Worm (Caenorhabditis elegans) whole organism, L1 larva: Measurements from ENCODE around the gene ttr-7.

Experiments used
- C34B4.2 ChIP-seq: sonication (generic microtip); optimal IDR thresholded peaks from 2 replicates; lab custom pipeline; 2017; ENCODE audit warnings: mild to moderate bottlenecking, missing genetic modification characterization, missing compliant biosample characterization
- F16B12.6 ChIP-seq: fragments of 150-350 bp; optimal IDR thresholded peaks from 2 replicates; lab custom pipeline; 2014; ENCODE audit warnings: missing biosample characterization, missing genetic modification characterization
- Y116A8C.19 ChIP-seq: sonication (generic microtip); optimal IDR thresholded peaks from 2 replicates; lab custom pipeline; 2016; ENCODE audit warnings: missing compliant biosample characterization, missing genetic modification characterization, borderline replicate concordance
- ama-1 ChIP-seq: fragments of 150-350 bp; optimal IDR thresholded peaks from 2 replicates; lab custom pipeline; 2014
- blmp-1 ChIP-seq: fragments of 150-350 bp; optimal IDR thresholded peaks from 2 replicates; lab custom pipeline; 2014; ENCODE audit warnings: missing biosample characterization, missing genetic modification characterization
- ceh-63 ChIP-seq: fragments of 200-800 bp; sonication (Bioruptor generic); optimal IDR thresholded peaks from 2 replicates; lab custom pipeline; 2018; ENCODE audit warnings: mild to moderate bottlenecking, missing genetic modification characterization, missing compliant biosample characterization
- ceh-8 ChIP-seq: fragments of 200-800 bp; sonication (Bioruptor generic); optimal IDR thresholded peaks from 2 replicates; lab custom pipeline; 2018; ENCODE audit warnings: mild to moderate bottlenecking, missing genetic modification characterization, moderate library complexity, missing compliant biosample characterization
- ceh-82 ChIP-seq, 3 experiments: fragments of 150-350 bp in 1 of 3; sonication (generic microtip) in 2 of 3; optimal IDR thresholded peaks; 2 replicates each; lab custom pipeline; 2014 to 2017; ENCODE audit warnings: missing biosample characterization in 3 of 3, missing genetic modification characterization in 3 of 3
- ceh-88 ChIP-seq: fragments of 200-800 bp; sonication (Bioruptor generic); IDR thresholded peaks from 2 replicates; pipeline ENCODE4 v1.3.6; 2022; ENCODE audit warnings: missing genetic modification characterization, missing compliant biosample characterization
- ces-1 ChIP-seq: fragments of 150-350 bp; optimal IDR thresholded peaks from 2 replicates; lab custom pipeline; 2014; ENCODE audit warnings: missing biosample characterization, missing genetic modification reagents, missing genetic modification characterization
- dpl-1 ChIP-seq, 3 experiments: fragments of 150-350 bp in 2 of 3; sonication (generic microtip) in 1 of 3; optimal IDR thresholded peaks; 2 replicates each; lab custom pipeline; 2014 to 2017; ENCODE audit warnings: missing biosample characterization in 3 of 3, missing genetic modification characterization in 3 of 3, missing genetic modification reagents in 3 of 3
- efl-1 ChIP-seq, 4 experiments: fragments of 150-350 bp; optimal IDR thresholded peaks in 3 of 4; peaks in 1 of 4; 1 replicate in 1 of 4; 2 replicates in 3 of 4; lab custom pipeline; 2014; ENCODE audit warnings: missing biosample characterization in 2 of 4, missing genetic modification characterization in 2 of 4, missing genetic modification reagents in 2 of 4
- efl-3 ChIP-seq: fragments of 200-800 bp; sonication (Bioruptor generic); optimal IDR thresholded peaks from 2 replicates; lab custom pipeline; 2018; ENCODE audit warnings: mild to moderate bottlenecking, missing genetic modification characterization, missing compliant biosample characterization
- elt-3 ChIP-seq, 6 experiments: fragments of 150-350 bp in 1 of 6; sonication (generic microtip); optimal IDR thresholded peaks; 2 replicates each; lab custom pipeline; 2017 to 2018; ENCODE audit warnings: missing biosample characterization in 6 of 6, missing genetic modification characterization in 6 of 6, inconsistent platforms in 1 of 6
- fkh-8 ChIP-seq: sonication (generic microtip); optimal IDR thresholded peaks from 2 replicates; lab custom pipeline; 2016; ENCODE audit warnings: mild to moderate bottlenecking, missing genetic modification characterization, missing compliant biosample characterization
- fos-1 ChIP-seq: fragments of 150-350 bp; optimal IDR thresholded peaks from 2 replicates; lab custom pipeline; 2014; ENCODE audit warnings: missing biosample characterization, missing genetic modification characterization
- hlh-17 ChIP-seq: fragments of 200-800 bp; sonication (Bioruptor generic); optimal IDR thresholded peaks from 2 replicates; lab custom pipeline; 2018; ENCODE audit warnings: missing genetic modification characterization, mild to moderate bottlenecking, missing compliant biosample characterization, moderate library complexity, borderline replicate concordance
- hlh-4 ChIP-seq: sonication (generic microtip); optimal IDR thresholded peaks from 2 replicates; lab custom pipeline; 2016; ENCODE audit warnings: mild to moderate bottlenecking, missing genetic modification characterization, missing compliant biosample characterization
- hpl-2 ChIP-seq: fragments of 150-350 bp; optimal IDR thresholded peaks from 2 replicates; lab custom pipeline; 2014; ENCODE audit warnings: missing biosample characterization, missing genetic modification reagents, missing genetic modification characterization
- irx-1 ChIP-seq: sonication (generic microtip); optimal IDR thresholded peaks from 2 replicates; lab custom pipeline; 2016; ENCODE audit warnings: missing genetic modification characterization, missing compliant biosample characterization
- isw-1 ChIP-seq: fragments of 200-800 bp; sonication (Bioruptor generic); IDR thresholded peaks from 2 replicates; pipeline ENCODE4 v1.3.6; 2022; ENCODE audit warnings: missing genetic modification characterization, missing compliant biosample characterization
- jun-1 ChIP-seq: fragments of 150-350 bp; optimal IDR thresholded peaks from 2 replicates; lab custom pipeline; 2014; ENCODE audit warnings: missing biosample characterization, missing genetic modification reagents, missing genetic modification characterization
- lin-13 ChIP-seq: fragments of 150-350 bp; optimal IDR thresholded peaks from 2 replicates; lab custom pipeline; 2014; ENCODE audit warnings: missing biosample characterization, missing genetic modification reagents, missing genetic modification characterization
- lin-14 ChIP-seq: fragments of 200-800 bp; sonication (Bioruptor generic); optimal IDR thresholded peaks from 2 replicates; lab custom pipeline; 2018; ENCODE audit warnings: mild to moderate bottlenecking, missing genetic modification characterization, moderate library complexity, missing compliant biosample characterization
- lin-15B ChIP-seq: fragments of 150-350 bp; sonication (generic microtip); optimal IDR thresholded peaks from 3 replicates; lab custom pipeline; 2014; ENCODE audit warnings: missing biosample characterization, missing genetic modification characterization
- mdl-1 ChIP-seq, 2 experiments: fragments of 150-350 bp; optimal IDR thresholded peaks; 2 replicates each; lab custom pipeline; 2014 to 2017; ENCODE audit warnings: missing biosample characterization in 2 of 2, missing genetic modification characterization in 2 of 2, inconsistent platforms in 1 of 2
- nhr-12 ChIP-seq: sonication (generic microtip); optimal IDR thresholded peaks from 2 replicates; lab custom pipeline; 2017; ENCODE audit warnings: missing biosample characterization, missing genetic modification characterization
- nhr-20 ChIP-seq: sonication (generic microtip); optimal IDR thresholded peaks from 2 replicates; lab custom pipeline; 2016; ENCODE audit warnings: mild to moderate bottlenecking, missing genetic modification characterization, missing compliant biosample characterization
- nhr-237 ChIP-seq: fragments of 150-350 bp; optimal IDR thresholded peaks from 2 replicates; lab custom pipeline; 2014; ENCODE audit warnings: missing biosample characterization, missing genetic modification characterization
- nhr-28 ChIP-seq: fragments of 150-350 bp; optimal IDR thresholded peaks from 2 replicates; lab custom pipeline; 2014; ENCODE audit warnings: missing biosample characterization, missing genetic modification characterization
- nhr-90 ChIP-seq: sonication (generic microtip); optimal IDR thresholded peaks from 2 replicates; lab custom pipeline; 2016; ENCODE audit warnings: mild to moderate bottlenecking, missing genetic modification characterization, missing compliant biosample characterization; ENCODE audit not compliant: poor library complexity
- pqm-1 ChIP-seq: sonication (generic microtip); optimal IDR thresholded peaks from 3 replicates; lab custom pipeline; 2017; ENCODE audit warnings: missing biosample characterization, missing genetic modification characterization
- rnt-1 ChIP-seq: sonication (generic microtip); optimal IDR thresholded peaks from 2 replicates; lab custom pipeline; 2016; ENCODE audit warnings: mild to moderate bottlenecking, missing genetic modification characterization, moderate library complexity, missing compliant biosample characterization
- skn-1 ChIP-seq: fragments of 150-350 bp; optimal IDR thresholded peaks from 2 replicates; lab custom pipeline; 2014; ENCODE audit warnings: missing biosample characterization, missing genetic modification characterization
- snpc-4 ChIP-seq: fragments of 150-350 bp; optimal IDR thresholded peaks from 2 replicates; lab custom pipeline; 2014; ENCODE audit warnings: missing biosample characterization, missing genetic modification characterization
- sup-37 ChIP-seq: fragments of 200-800 bp; sonication (Bioruptor generic); optimal IDR thresholded peaks from 2 replicates; lab custom pipeline; 2018; ENCODE audit warnings: mild to moderate bottlenecking, missing genetic modification characterization, missing compliant biosample characterization
- tlp-1 ChIP-seq: fragments of 150-350 bp; optimal IDR thresholded peaks from 2 replicates; lab custom pipeline; 2014; ENCODE audit warnings: missing biosample characterization, missing genetic modification characterization
- unc-86 ChIP-seq: sonication (generic microtip); optimal IDR thresholded peaks from 2 replicates; lab custom pipeline; 2016; ENCODE audit warnings: missing genetic modification characterization, missing compliant biosample characterization
- xbp-1 ChIP-seq: sonication (generic microtip); optimal IDR thresholded peaks from 2 replicates; lab custom pipeline; 2016; ENCODE audit warnings: missing genetic modification characterization, missing compliant biosample characterization
- zag-1 ChIP-seq: fragments of 150-350 bp; optimal IDR thresholded peaks from 2 replicates; lab custom pipeline; 2014; ENCODE audit warnings: missing biosample characterization, missing genetic modification characterization
- ztf-11 ChIP-seq, 2 experiments: sonication (generic microtip); optimal IDR thresholded peaks; 2 replicates each; lab custom pipeline; 2016 to 2017; ENCODE audit warnings: missing genetic modification characterization in 2 of 2, missing biosample characterization in 1 of 2, missing compliant biosample characterization in 1 of 2
- ztf-4 ChIP-seq: fragments of 150-350 bp; optimal IDR thresholded peaks from 2 replicates; lab custom pipeline; 2014; ENCODE audit warnings: missing biosample characterization, missing genetic modification characterization

Gene ttr-7

DNA sequence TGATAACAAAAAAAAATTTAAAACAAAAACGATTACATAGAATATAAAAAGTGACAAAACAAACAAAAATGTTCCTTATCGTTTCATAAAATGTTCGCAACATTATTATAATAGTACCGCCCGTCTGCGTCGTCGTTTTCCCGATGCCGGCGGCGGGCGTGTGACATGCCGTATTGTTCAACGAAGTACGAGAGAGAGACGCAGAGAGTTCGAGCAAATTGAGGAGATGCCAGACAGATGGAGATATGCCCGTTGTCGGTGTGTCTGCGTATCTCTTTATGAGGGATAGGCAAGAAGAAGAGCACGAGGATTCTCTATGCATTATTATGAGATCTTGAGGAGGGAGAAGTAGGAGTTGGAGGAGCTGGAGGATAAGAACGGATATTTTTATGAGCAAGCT, 17.9 kb downstream of the ttr-7 start (continued):
- TF ChIP-seq tlp-1 (tag; lab: Kevin White, UChicago) (no peak), ztf-4 (tag; lab: Kevin White, UChicago) (peak; percentile 84), xbp-1 (tag; lab: Kevin White, UChicago) (peak; percentile 72), nhr-90 (tag; lab: Kevin White, UChicago) (peak; percentile 72), Y116A8C.19 (tag; lab: Kevin White, UChicago) (no peak), lin-13 (GFP tag; lab: Kevin White, UChicago) (peak; percentile 84), nhr-237 (tag; lab: Kevin White, UChicago) (peak; percentile 61), dpl-1 (GFP tag; optimal IDR thresholded peaks at IDR 0.05; lab: Kevin White, UChicago) (peak; percentile 32 to 65 (median 51)), fos-1 (tag; lab: Kevin White, UChicago) (peak; percentile 72), jun-1 (tag; lab: Kevin White, UChicago) (peak; percentile 70), snpc-4 (tag; lab: Kevin White, UChicago) (peak; percentile 65), hpl-2 (GFP tag; lab: Kevin White, UChicago) (peak; percentile 5), ztf-11 (tag; optimal IDR thresholded peaks at IDR 0.05; lab: Kevin White, UChicago) (peak in 1 of 2 experiments; percentile 15), lin-14 (peak; percentile 100), efl-3 (no peak), rnt-1 (tag; lab: Kevin White, UChicago) (peak; percentile 85), isw-1 (GFP tag; lab: Robert Waterston, UW) (peak; percentile 64), nhr-20 (tag; lab: Kevin White, UChicago) (peak; percentile 91), unc-86 (tag; lab: Kevin White, UChicago) (peak; percentile 75), fkh-8 (tag; lab: Kevin White, UChicago) (peak; percentile 90), pqm-1 (tag; lab: Kevin White, UChicago) (no peak), F16B12.6 (tag; lab: Kevin White, UChicago) (no peak), ceh-63 (GFP tag; lab: Kevin White, UChicago) (no peak), hlh-4 (tag; lab: Kevin White, UChicago) (no peak), ceh-88 (GFP tag; lab: Robert Waterston, UW) (no peak; the same call in 1 of the 2 replicates), irx-1 (no peak), mdl-1 (tag; optimal IDR thresholded peaks at IDR 0.05; lab: Kevin White, UChicago) (peak in 1 of 2 experiments; percentile 95), ceh-82 (tag; optimal IDR thresholded peaks at IDR 0.05; lab: Kevin White, UChicago) (peak; percentile 53 to 93 (median 71)), nhr-12 (tag; lab: Kevin White, UChicago) (no peak), ama-1 (lab: Kevin White, UChicago) (no peak), ceh-8 (GFP tag; lab: Kevin White, UChicago) (peak; percentile 78), lin-15B (tag; lab: Kevin White, UChicago) (peak; percentile 43)
- TF ChIP-seq, all 84 proteins: peak for 52

DNA sequence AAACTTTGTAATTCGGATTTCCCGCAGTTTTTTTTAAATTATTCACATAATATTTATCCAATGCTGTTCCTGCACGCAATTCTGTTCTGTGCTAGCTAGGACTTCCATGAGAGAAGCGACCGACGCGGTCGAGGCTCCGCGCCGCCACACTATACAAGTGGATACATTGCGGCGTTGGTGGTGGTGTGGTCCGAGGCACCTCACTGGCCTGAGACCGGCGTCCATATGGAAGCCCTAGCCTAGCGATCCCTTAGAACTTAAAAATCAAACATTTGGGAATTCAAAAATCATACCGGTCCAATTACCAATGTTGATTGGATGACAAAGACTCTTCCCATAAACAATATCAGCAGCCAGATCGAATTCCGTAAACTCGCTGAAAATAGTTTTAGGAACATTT, 20.3 kb downstream of the ttr-7 start:
- no peak for TF ChIP-seq ces-1
- TF ChIP-seq efl-1 (optimal IDR thresholded peaks at IDR 0.05; lab: Kevin White, UChicago), result no peak
- peak in 1 of 2 experiments; percentile 58 for TF ChIP-seq efl-1 (GFP tag; optimal IDR thresholded peaks at IDR 0.05 in 1 of 2; lab: Kevin White, UChicago)

DNA sequence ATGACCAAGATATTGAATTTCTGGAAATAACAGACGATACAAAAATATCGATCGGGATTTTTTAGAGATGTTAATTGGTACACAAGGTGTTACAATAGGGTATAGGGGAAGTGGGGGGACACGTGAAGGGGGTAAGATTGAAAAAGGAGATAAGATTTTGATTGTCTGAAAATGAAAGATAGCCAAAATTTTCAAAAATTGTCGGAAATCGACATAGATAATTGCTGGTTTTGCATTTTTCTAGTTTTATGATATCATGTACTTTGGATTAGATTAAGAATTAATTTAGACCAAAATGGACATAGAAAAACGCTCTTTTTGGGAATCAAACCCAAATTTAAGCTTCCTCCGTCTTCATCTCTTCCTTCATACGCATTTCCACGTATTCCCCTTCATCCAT, 22.0 kb downstream of the ttr-7 start, which contains the start of gene T19C3.5:
TSS of gene T19C3.5 (minus strand) at position 101 of the 400 bp plus-strand sequence.
- TF ChIP-seq sup-37 (GFP tag; lab: Kevin White, UChicago), result no peak
- no peak for TF ChIP-seq C34B4.2 (tag; lab: Kevin White, UChicago)
- TF ChIP-seq elt-3 (tag; optimal IDR thresholded peaks at IDR 0.05; lab: Kevin White, UChicago), result no peak
- TF ChIP-seq nhr-90 (tag; lab: Kevin White, UChicago), result no peak
- no peak for TF ChIP-seq Y116A8C.19 (tag; lab: Kevin White, UChicago)
- TF ChIP-seq ceh-8 (GFP tag; lab: Kevin White, UChicago), result no peak
- TF ChIP-seq skn-1 (tag; lab: Kevin White, UChicago), result no peak
- TF ChIP-seq zag-1 (tag; lab: Kevin White, UChicago), result no peak
- no peak for TF ChIP-seq blmp-1 (tag; lab: Kevin White, UChicago)
- TF ChIP-seq ztf-11 (tag; optimal IDR thresholded peaks at IDR 0.05; lab: Kevin White, UChicago), result no peak
- TF ChIP-seq nhr-28 (tag; lab: Kevin White, UChicago), result no peak
- no peak for TF ChIP-seq hlh-17 (GFP tag; lab: Kevin White, UChicago)
- TF ChIP-seq snpc-4 (tag; lab: Kevin White, UChicago), result no peak
